Worm (Caenorhabditis elegans): Measurements from ENCODE around the gene K08B12.3.

K08B12.3 gene

DNA sequence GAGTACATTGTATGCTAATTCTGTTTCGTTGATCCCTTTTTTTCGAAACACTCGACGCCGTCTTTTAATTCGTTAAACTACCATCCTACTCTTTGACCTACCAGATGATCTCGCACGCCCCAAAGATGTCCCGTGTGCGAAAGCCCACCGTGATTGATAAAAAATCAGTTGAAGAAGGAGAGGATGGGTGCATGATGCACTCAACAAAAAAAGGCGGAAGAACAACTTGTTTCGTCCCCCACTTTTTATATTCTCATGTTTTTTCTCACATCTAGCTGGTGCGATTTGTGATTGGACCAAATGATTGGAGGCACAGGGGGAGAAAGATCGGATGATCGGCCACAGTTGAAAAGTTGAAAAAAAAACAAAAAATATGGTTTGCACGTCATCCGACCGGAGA lies 3.4 kb downstream of the K08B12.3 start (continued):
- TF ChIP-seq mep-1 (tag; optimal IDR thresholded peaks at IDR 0.05) (no peak), nhr-76 (tag; optimal IDR thresholded peaks at IDR 0.05) (no peak), skn-1 (tag; optimal IDR thresholded peaks at IDR 0.05) (no peak), aly-2 (tag; optimal IDR thresholded peaks at IDR 0.05) (no peak), snpc-1.2 (GFP tag; IDR thresholded peaks at IDR 0.05) (no peak), D1046.2 (GFP tag; IDR thresholded peaks at IDR 0.05) (no peak), F44E2.7 (GFP tag; IDR thresholded peaks at IDR 0.05) (no peak), mxl-3 (GFP tag; optimal IDR thresholded peaks at IDR 0.05) (peak; percentile 40), zag-1 (tag; optimal IDR thresholded peaks at IDR 0.05) (no peak), tra-1 (GFP tag; IDR thresholded peaks at IDR 0.05) (peak; percentile 86), F37D6.2 (tag; optimal IDR thresholded peaks at IDR 0.05) (no peak), F49E8.2 (tag; optimal IDR thresholded peaks at IDR 0.05; ENCODE audit: borderline replicate concordance) (no peak), zfp-2 (tag; optimal IDR thresholded peaks at IDR 0.05) (no peak), nhr-48 (tag; optimal IDR thresholded peaks at IDR 0.05) (peak; percentile 99), lsy-2 (tag; optimal IDR thresholded peaks at IDR 0.05) (no peak), mes-2 (tag; optimal IDR thresholded peaks at IDR 0.05; ENCODE audit: poor library complexity, severe bottlenecking) (no peak), nhr-41 (GFP tag; IDR thresholded peaks at IDR 0.05) (no peak), nhr-25 (tag; optimal IDR thresholded peaks at IDR 0.05; ENCODE audit: borderline replicate concordance, insufficient read depth) (no peak), hlh-30 (tag; optimal IDR thresholded peaks at IDR 0.05; ENCODE audit: insufficient read depth) (peak; percentile 84), nhr-28 (tag; optimal IDR thresholded peaks at IDR 0.05) (peak; percentile 48), dmd-8 (GFP tag; IDR thresholded peaks at IDR 0.05) (no peak), ctbp-1 (GFP tag; IDR thresholded peaks at IDR 0.05) (no peak), snpc-4 (tag; optimal IDR thresholded peaks at IDR 0.05) (no peak), hif-1 (tag; optimal IDR thresholded peaks at IDR 0.05) (peak in 1 of 2 experiments; percentile 37), hlh-11 (tag; optimal IDR thresholded peaks at IDR 0.05) (peak; percentile 83), nhr-237 (tag; optimal IDR thresholded peaks at IDR 0.05) (no peak), unc-62 (GFP tag; optimal IDR thresholded peaks at IDR 0.05 in 1 of 2) (peak in 1 of 2 experiments; percentile 93), unc-62 (tag; optimal IDR thresholded peaks at IDR 0.05) (no peak), Y105C5A.15 (GFP tag; IDR thresholded peaks at IDR 0.05) (no peak), fos-1 (tag; optimal IDR thresholded peaks at IDR 0.05) (no peak), zfp-3 (GFP tag; conservative IDR thresholded peaks at IDR 0.05) (no peak), sdz-12 (GFP tag; optimal IDR thresholded peaks at IDR 0.05) (no peak), lin-15B (tag; optimal IDR thresholded peaks at IDR 0.05) (no peak), lin-1 (GFP tag; IDR thresholded peaks at IDR 0.05) (no peak), daf-16 (GFP tag; optimal IDR thresholded peaks at IDR 0.05) (no peak), daf-16 (tag; optimal IDR thresholded peaks at IDR 0.05) (peak; percentile 2), ceh-82 (tag; optimal IDR thresholded peaks at IDR 0.05) (no peak), set-16 (GFP tag; IDR thresholded peaks at IDR 0.05) (no peak), nhr-10 (tag; optimal IDR thresholded peaks at IDR 0.05) (no peak)

DNA sequence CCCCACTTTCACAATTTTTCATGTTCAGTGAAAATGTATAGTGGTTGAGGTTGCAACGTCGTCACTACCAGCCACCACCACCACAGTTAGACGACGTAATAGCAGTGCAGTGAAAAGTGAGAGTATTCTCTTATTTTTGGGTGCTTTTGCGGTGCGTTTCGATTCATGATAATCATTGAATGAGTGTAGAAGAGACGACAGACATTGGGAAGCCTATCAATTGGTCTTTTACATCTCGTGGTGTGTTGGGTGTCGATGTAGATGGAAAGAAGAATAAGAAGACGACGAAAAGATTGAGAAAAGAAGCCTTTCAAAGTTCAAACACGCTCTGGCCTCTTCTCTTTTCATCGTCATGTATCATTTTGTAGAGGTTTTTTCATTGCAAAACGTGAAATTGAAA lies 4.9 kb downstream of the K08B12.3 start:
- no peak for TF ChIP-seq nhr-76 (tag; optimal IDR thresholded peaks at IDR 0.05)
- no peak for TF ChIP-seq aly-2 (tag; optimal IDR thresholded peaks at IDR 0.05)
- no peak for TF ChIP-seq snpc-1.2 (GFP tag; IDR thresholded peaks at IDR 0.05)
- TF ChIP-seq F49E8.2 (tag; optimal IDR thresholded peaks at IDR 0.05; ENCODE audit: borderline replicate concordance), result no peak
- TF ChIP-seq T26A8.4 (GFP tag; IDR thresholded peaks at IDR 0.05), result no peak
- TF ChIP-seq D1046.2 (GFP tag; IDR thresholded peaks at IDR 0.05), result no peak
- TF ChIP-seq ztf-7 (tag; optimal IDR thresholded peaks at IDR 0.05), result no peak
- no peak for TF ChIP-seq lin-15B (tag; optimal IDR thresholded peaks at IDR 0.05)
- TF ChIP-seq F37D6.2 (tag; optimal IDR thresholded peaks at IDR 0.05), result no peak
- no peak for TF ChIP-seq lir-3 (tag; optimal IDR thresholded peaks at IDR 0.05)
- no peak for TF ChIP-seq zip-11 (GFP tag; IDR thresholded peaks at IDR 0.05)
- TF ChIP-seq fos-1 (tag; optimal IDR thresholded peaks at IDR 0.05), result no peak
- TF ChIP-seq nhr-41 (GFP tag; IDR thresholded peaks at IDR 0.05), result no peak
- no peak for TF ChIP-seq ces-1 (GFP tag; optimal IDR thresholded peaks at IDR 0.05)
- no peak for TF ChIP-seq ceh-62 (tag; optimal IDR thresholded peaks at IDR 0.05)
- TF ChIP-seq aha-1 (tag), result peak; percentile 99
- TF ChIP-seq mxl-3 (GFP tag; optimal IDR thresholded peaks at IDR 0.05), result peak; percentile 37
- TF ChIP-seq nhr-237 (tag; optimal IDR thresholded peaks at IDR 0.05), result no peak
- TF ChIP-seq mes-2 (tag; optimal IDR thresholded peaks at IDR 0.05; ENCODE audit: poor library complexity, severe bottlenecking), result peak; percentile 15
- TF ChIP-seq duxl-1 (tag; optimal IDR thresholded peaks at IDR 0.05; ENCODE audit: poor library complexity), result no peak
- TF ChIP-seq nhr-48 (tag; optimal IDR thresholded peaks at IDR 0.05), result peak; percentile 98
- TF ChIP-seq ztf-11 (tag; optimal IDR thresholded peaks at IDR 0.05), result no peak
- no peak for TF ChIP-seq unc-39 (tag; optimal IDR thresholded peaks at IDR 0.05)
- TF ChIP-seq egl-27 (tag; optimal IDR thresholded peaks at IDR 0.05), result no peak
- no peak for TF ChIP-seq nhr-11 (tag; optimal IDR thresholded peaks at IDR 0.05)
- TF ChIP-seq egl-43 (GFP tag; IDR thresholded peaks at IDR 0.05), result no peak
